Worm (Caenorhabditis elegans) whole organism, young adult: ENCODE results near the gene ergi-2.

Experiments used
- F23B12.7 ChIP-seq: sonication (generic microtip); optimal IDR thresholded peaks from 2 replicates; lab custom pipeline; 2017; ENCODE audit warnings: missing genetic modification characterization, mild to moderate bottlenecking, missing compliant biosample characterization, antibody characterized with exemption, moderate library complexity; ENCODE audit not compliant: insufficient read depth
- aptf-2 ChIP-seq: fragments of 200-800 bp; sonication (Bioruptor generic); conservative IDR thresholded peaks from 2 replicates; pipeline ENCODE4 v1.3.6; 2022; ENCODE audit warnings: missing genetic modification reagents, missing genetic modification characterization, missing compliant biosample characterization
- ceh-40 ChIP-seq: fragments of 200-800 bp; sonication (Bioruptor generic); IDR thresholded peaks from 2 replicates; pipeline ENCODE4 v1.3.6; 2022; ENCODE audit warnings: missing genetic modification characterization, missing compliant biosample characterization
- lin-26 ChIP-seq: fragments of 200-800 bp; sonication (Bioruptor generic); IDR thresholded peaks from 2 replicates; pipeline ENCODE4 v1.3.6; 2022; ENCODE audit warnings: missing genetic modification reagents, missing genetic modification characterization, missing compliant biosample characterization
- lin-54 ChIP-seq: fragments of 200-800 bp; sonication (Bioruptor generic); optimal IDR thresholded peaks from 2 replicates; lab custom pipeline; 2018; ENCODE audit warnings: mild to moderate bottlenecking, missing genetic modification characterization, missing compliant biosample characterization
- mes-4 ChIP-seq: sonication (generic microtip); optimal IDR thresholded peaks from 2 replicates; lab custom pipeline; 2016; ENCODE audit warnings: missing genotype, missing genetic modification characterization, missing compliant biosample characterization
- sea-2 ChIP-seq: fragments of 200-800 bp; sonication (Bioruptor generic); IDR thresholded peaks from 2 replicates; pipeline ENCODE4 v1.3.6; 2022; ENCODE audit warnings: missing genetic modification characterization, missing compliant biosample characterization
- ztf-28 ChIP-seq: fragments of 200-800 bp; sonication (Bioruptor generic); IDR thresholded peaks from 2 replicates; pipeline ENCODE4 v1.3.6; 2022; ENCODE audit warnings: missing genetic modification reagents, missing genetic modification characterization, missing compliant biosample characterization

ce11 chrX:14965761-14966160 lies 41.3 kb downstream of the ergi-2 start, which contains the start of gene F45B8.5:
- no peak for TF ChIP-seq lin-54 (GFP tag; lab: Kevin White, UChicago)
- TF ChIP-seq aptf-2 (GFP tag; lab: Robert Waterston, UW): no peak
- TF ChIP-seq F23B12.7 (tag; lab: Kevin White, UChicago): no peak
- no peak for TF ChIP-seq mes-4 (tag; lab: Kevin White, UChicago)
- no peak for TF ChIP-seq sea-2 (GFP tag; lab: Robert Waterston, UW)
- no peak for TF ChIP-seq ceh-40 (GFP tag; lab: Robert Waterston, UW)
- no peak for TF ChIP-seq ztf-28
- TF ChIP-seq lin-26 (GFP tag; lab: Robert Waterston, UW): no peak
